Worm (Caenorhabditis elegans): ENCODE data around the gene T26C11.9.

T26C11.9 gene

ce11 chrX:1880665-1881064 is 27.0 kb upstream of the T26C11.9 start (continued):
- TF ChIP-seq C16A3.4 (tag; optimal IDR thresholded peaks at IDR 0.05): peak; percentile 55
- TF ChIP-seq C34B4.2 (tag; optimal IDR thresholded peaks at IDR 0.05): no peak
- peak; percentile 31 for TF ChIP-seq unc-86 (tag; optimal IDR thresholded peaks at IDR 0.05)
- TF ChIP-seq jun-1 (tag; optimal IDR thresholded peaks at IDR 0.05): peak; percentile 42
- TF ChIP-seq skn-1 (tag; optimal IDR thresholded peaks at IDR 0.05): peak; percentile 92
- TF ChIP-seq snu-23 (GFP tag; optimal IDR thresholded peaks at IDR 0.05): peak; percentile 87
- TF ChIP-seq hpl-2 (GFP tag; optimal IDR thresholded peaks at IDR 0.05): no peak
- TF ChIP-seq ztf-4 (tag; optimal IDR thresholded peaks at IDR 0.05): no peak
- TF ChIP-seq lin-39 (tag; optimal IDR thresholded peaks at IDR 0.05): peak; percentile 31
- TF ChIP-seq nhr-19 (GFP tag; conservative IDR thresholded peaks at IDR 0.05): peak; percentile 78
- TF ChIP-seq elt-2 (tag; optimal IDR thresholded peaks at IDR 0.05): no peak
- TF ChIP-seq sox-4 (tag; optimal IDR thresholded peaks at IDR 0.05): peak; percentile 25
- peak; percentile 47 for TF ChIP-seq sup-37 (GFP tag; optimal IDR thresholded peaks at IDR 0.05)
- no peak for TF ChIP-seq egl-27 (tag; optimal IDR thresholded peaks at IDR 0.05)
- no peak for TF ChIP-seq unc-130 (tag; optimal IDR thresholded peaks at IDR 0.05)
- TF ChIP-seq lin-14 (GFP tag; optimal IDR thresholded peaks at IDR 0.05): peak; percentile 73
- TF ChIP-seq nhr-28 (tag; optimal IDR thresholded peaks at IDR 0.05): no peak
- no peak for TF ChIP-seq hlh-17 (GFP tag; optimal IDR thresholded peaks at IDR 0.05; ENCODE audit: borderline replicate concordance)
- peak; percentile 24 to 31 for TF ChIP-seq efl-1 (optimal IDR thresholded peaks at IDR 0.05)
- TF ChIP-seq efl-1 (GFP tag; optimal IDR thresholded peaks at IDR 0.05 in 1 of 2): peak in 1 of 2 experiments; percentile 94
- TF ChIP-seq lir-3 (tag; optimal IDR thresholded peaks at IDR 0.05; ENCODE audit: poor library complexity): peak; percentile 46
- peak; percentile 73 for TF ChIP-seq nhr-90 (tag; optimal IDR thresholded peaks at IDR 0.05; ENCODE audit: poor library complexity)
- peak; percentile 36 for TF ChIP-seq egl-13 (tag; optimal IDR thresholded peaks at IDR 0.05)
- peak; percentile 7 for TF ChIP-seq nhr-77 (tag; optimal IDR thresholded peaks at IDR 0.05)
- no peak for TF ChIP-seq unc-98 (GFP tag; IDR thresholded peaks at IDR 0.05)
- TF ChIP-seq pag-3 (tag; optimal IDR thresholded peaks at IDR 0.05; ENCODE audit: borderline replicate concordance, insufficient read depth): no peak
- TF ChIP-seq ceh-82 (tag; optimal IDR thresholded peaks at IDR 0.05): peak; percentile 57 to 70 (median 66)
- no peak for TF ChIP-seq lin-15B (tag; optimal IDR thresholded peaks at IDR 0.05)
- peak; percentile 55 to 59 for TF ChIP-seq lsy-2 (tag; optimal IDR thresholded peaks at IDR 0.05)
- TF ChIP-seq isw-1 (GFP tag; IDR thresholded peaks at IDR 0.05): peak; percentile 24
- no peak for TF ChIP-seq zip-4 (GFP tag; optimal IDR thresholded peaks at IDR 0.05)
- TF ChIP-seq xbp-1 (tag; optimal IDR thresholded peaks at IDR 0.05): peak; percentile 56
- peak in 1 of 3 experiments; percentile 33 for TF ChIP-seq dpl-1 (GFP tag; optimal IDR thresholded peaks at IDR 0.05)
- TF ChIP-seq swsn-7 (tag; optimal IDR thresholded peaks at IDR 0.05): peak; percentile 65
- no peak for TF ChIP-seq blmp-1 (tag; optimal IDR thresholded peaks at IDR 0.05)
- TF ChIP-seq lin-13 (GFP tag; optimal IDR thresholded peaks at IDR 0.05): peak; percentile 46
- peak; percentile 71 for TF ChIP-seq nhr-71 (tag; optimal IDR thresholded peaks at IDR 0.05)
- no peak for TF ChIP-seq unc-30 (tag; optimal IDR thresholded peaks at IDR 0.05)
- peak in 1 of 2 experiments; percentile 29 for TF ChIP-seq ztf-11 (tag; optimal IDR thresholded peaks at IDR 0.05)
- TF ChIP-seq nhr-12 (tag; optimal IDR thresholded peaks at IDR 0.05): no peak
- TF ChIP-seq nhr-20 (tag; optimal IDR thresholded peaks at IDR 0.05): peak; percentile 66
- no peak for TF ChIP-seq sptf-1 (tag; optimal IDR thresholded peaks at IDR 0.05)
- no peak for TF ChIP-seq aly-2 (tag; optimal IDR thresholded peaks at IDR 0.05)
- no peak for TF ChIP-seq ceh-90 (tag; optimal IDR thresholded peaks at IDR 0.05)
- peak; percentile 60 for TF ChIP-seq snpc-4 (tag; optimal IDR thresholded peaks at IDR 0.05)
- TF ChIP-seq mep-1 (tag; optimal IDR thresholded peaks at IDR 0.05): peak; percentile 75
- peak; percentile 80 for TF ChIP-seq rnt-1 (tag; optimal IDR thresholded peaks at IDR 0.05)
- TF ChIP-seq fkh-8 (tag; optimal IDR thresholded peaks at IDR 0.05): peak; percentile 26
- TF ChIP-seq unc-62 (GFP tag; optimal IDR thresholded peaks at IDR 0.05): no peak
